Worm (Caenorhabditis elegans) whole organism, L1 larva: ENCODE measurements around the gene nlp-36.

Experiments
- C04F5.9 ChIP-seq: sonication (generic microtip); optimal IDR thresholded peaks from 2 replicates; lab custom pipeline; 2016; ENCODE audit warnings: missing genetic modification characterization, missing compliant biosample characterization
- alr-1 ChIP-seq: fragments of 200-800 bp; sonication (Bioruptor generic); optimal IDR thresholded peaks from 2 replicates; lab custom pipeline; 2018; ENCODE audit warnings: borderline replicate concordance, mild to moderate bottlenecking, missing genetic modification characterization, missing compliant biosample characterization
- aly-2 ChIP-seq: fragments of 150-350 bp; optimal IDR thresholded peaks from 2 replicates; lab custom pipeline; 2014; ENCODE audit warnings: missing biosample characterization, missing genetic modification characterization
- ama-1 ChIP-seq: fragments of 150-350 bp; optimal IDR thresholded peaks from 2 replicates; lab custom pipeline; 2014
- ceh-63 ChIP-seq: fragments of 200-800 bp; sonication (Bioruptor generic); optimal IDR thresholded peaks from 2 replicates; lab custom pipeline; 2018; ENCODE audit warnings: mild to moderate bottlenecking, missing genetic modification characterization, missing compliant biosample characterization
- ceh-8 ChIP-seq: fragments of 200-800 bp; sonication (Bioruptor generic); optimal IDR thresholded peaks from 2 replicates; lab custom pipeline; 2018; ENCODE audit warnings: mild to moderate bottlenecking, missing genetic modification characterization, moderate library complexity, missing compliant biosample characterization
- ceh-90 ChIP-seq: sonication (generic microtip); optimal IDR thresholded peaks from 2 replicates; lab custom pipeline; 2016; ENCODE audit warnings: missing genetic modification characterization, missing compliant biosample characterization
- efl-1 ChIP-seq, 4 experiments: fragments of 150-350 bp; optimal IDR thresholded peaks in 3 of 4; peaks in 1 of 4; 1 replicate in 1 of 4; 2 replicates in 3 of 4; lab custom pipeline; 2014; ENCODE audit warnings: missing biosample characterization in 2 of 4, missing genetic modification characterization in 2 of 4, missing genetic modification reagents in 2 of 4
- efl-3 ChIP-seq: fragments of 200-800 bp; sonication (Bioruptor generic); optimal IDR thresholded peaks from 2 replicates; lab custom pipeline; 2018; ENCODE audit warnings: mild to moderate bottlenecking, missing genetic modification characterization, missing compliant biosample characterization
- egl-27 ChIP-seq, 2 experiments: fragments of 150-350 bp in 1 of 2; sonication (generic microtip); optimal IDR thresholded peaks; 3 replicates each; lab custom pipeline; 2017 to 2018; ENCODE audit warnings: missing biosample characterization in 2 of 2, missing genetic modification characterization in 2 of 2, missing genetic modification reagents in 2 of 2
- elt-2 ChIP-seq: sonication (generic microtip); optimal IDR thresholded peaks from 2 replicates; lab custom pipeline; 2016; ENCODE audit warnings: missing genetic modification characterization, mild to moderate bottlenecking, inconsistent platforms, missing compliant biosample characterization, missing genetic modification reagents
- ets-5 ChIP-seq: fragments of 200-800 bp; sonication (Bioruptor generic); IDR thresholded peaks from 2 replicates; pipeline ENCODE4 v1.3.6; 2022; ENCODE audit warnings: missing genetic modification characterization, missing compliant biosample characterization
- fkh-10 ChIP-seq: sonication (generic microtip); optimal IDR thresholded peaks from 2 replicates; lab custom pipeline; 2017; ENCODE audit warnings: missing biosample characterization, missing genetic modification reagents, missing genetic modification characterization
- fkh-4 ChIP-seq: sonication (generic microtip); optimal IDR thresholded peaks from 2 replicates; lab custom pipeline; 2016; ENCODE audit warnings: missing compliant biosample characterization, missing genetic modification characterization, borderline replicate concordance
- fkh-8 ChIP-seq: sonication (generic microtip); optimal IDR thresholded peaks from 2 replicates; lab custom pipeline; 2016; ENCODE audit warnings: mild to moderate bottlenecking, missing genetic modification characterization, missing compliant biosample characterization
- grh-1 ChIP-seq: fragments of 200-800 bp; sonication (Bioruptor generic); IDR thresholded peaks from 2 replicates; pipeline ENCODE4 v1.3.6; 2022; ENCODE audit warnings: missing genetic modification reagents, missing genetic modification characterization, missing compliant biosample characterization
- hlh-17 ChIP-seq: fragments of 200-800 bp; sonication (Bioruptor generic); optimal IDR thresholded peaks from 2 replicates; lab custom pipeline; 2018; ENCODE audit warnings: missing genetic modification characterization, mild to moderate bottlenecking, missing compliant biosample characterization, moderate library complexity, borderline replicate concordance
- hpl-2 ChIP-seq: fragments of 150-350 bp; optimal IDR thresholded peaks from 2 replicates; lab custom pipeline; 2014; ENCODE audit warnings: missing biosample characterization, missing genetic modification reagents, missing genetic modification characterization
- lin-14 ChIP-seq: fragments of 200-800 bp; sonication (Bioruptor generic); optimal IDR thresholded peaks from 2 replicates; lab custom pipeline; 2018; ENCODE audit warnings: mild to moderate bottlenecking, missing genetic modification characterization, moderate library complexity, missing compliant biosample characterization
- lin-15B ChIP-seq: fragments of 150-350 bp; sonication (generic microtip); optimal IDR thresholded peaks from 3 replicates; lab custom pipeline; 2014; ENCODE audit warnings: missing biosample characterization, missing genetic modification characterization
- lin-35 ChIP-seq, 2 experiments: fragments of 150-350 bp; optimal IDR thresholded peaks; 2 replicates each; lab custom pipeline; 2014; ENCODE audit warnings: missing biosample characterization in 2 of 2, missing genetic modification characterization in 2 of 2, missing genetic modification reagents in 2 of 2
- lsy-2 ChIP-seq, 2 experiments: fragments of 150-350 bp; optimal IDR thresholded peaks; 2 replicates each; lab custom pipeline; 2014; ENCODE audit warnings: missing biosample characterization in 2 of 2, missing genetic modification characterization in 2 of 2
- mab-9 ChIP-seq: fragments of 200-800 bp; sonication (Bioruptor generic); IDR thresholded peaks from 2 replicates; pipeline ENCODE4 v1.3.6; 2022; ENCODE audit warnings: missing genetic modification reagents, missing genetic modification characterization, missing compliant biosample characterization
- mep-1 ChIP-seq: fragments of 150-350 bp; optimal IDR thresholded peaks from 2 replicates; lab custom pipeline; 2014; ENCODE audit warnings: missing biosample characterization, missing genetic modification characterization
- nhr-12 ChIP-seq: sonication (generic microtip); optimal IDR thresholded peaks from 2 replicates; lab custom pipeline; 2017; ENCODE audit warnings: missing biosample characterization, missing genetic modification characterization
- nhr-19 ChIP-seq: fragments of 200-800 bp; sonication (Bioruptor generic); conservative IDR thresholded peaks from 2 replicates; pipeline ENCODE4 v1.3.6; 2022; ENCODE audit warnings: missing genetic modification characterization, missing compliant biosample characterization
- nhr-20 ChIP-seq: sonication (generic microtip); optimal IDR thresholded peaks from 2 replicates; lab custom pipeline; 2016; ENCODE audit warnings: mild to moderate bottlenecking, missing genetic modification characterization, missing compliant biosample characterization
- nhr-28 ChIP-seq: fragments of 150-350 bp; optimal IDR thresholded peaks from 2 replicates; lab custom pipeline; 2014; ENCODE audit warnings: missing biosample characterization, missing genetic modification characterization
- nhr-47 ChIP-seq: sonication (generic microtip); optimal IDR thresholded peaks from 2 replicates; lab custom pipeline; 2016; ENCODE audit warnings: mild to moderate bottlenecking, missing genetic modification characterization, moderate library complexity, missing compliant biosample characterization
- nhr-71 ChIP-seq: sonication (generic microtip); optimal IDR thresholded peaks from 2 replicates; lab custom pipeline; 2016; ENCODE audit warnings: mild to moderate bottlenecking, missing genetic modification characterization, moderate library complexity, missing compliant biosample characterization
- nhr-76 ChIP-seq: sonication (generic microtip); optimal IDR thresholded peaks from 2 replicates; lab custom pipeline; 2017; ENCODE audit warnings: missing biosample characterization, missing genetic modification characterization
- nhr-77 ChIP-seq: fragments of 150-350 bp; optimal IDR thresholded peaks from 2 replicates; lab custom pipeline; 2014; ENCODE audit warnings: missing biosample characterization, missing genetic modification characterization
- nhr-84 ChIP-seq: sonication (generic microtip); optimal IDR thresholded peaks from 2 replicates; lab custom pipeline; 2017; ENCODE audit warnings: missing biosample characterization, missing genetic modification characterization
- nhr-90 ChIP-seq: sonication (generic microtip); optimal IDR thresholded peaks from 2 replicates; lab custom pipeline; 2016; ENCODE audit warnings: mild to moderate bottlenecking, missing genetic modification characterization, missing compliant biosample characterization; ENCODE audit not compliant: poor library complexity
- pag-3 ChIP-seq: sonication (generic microtip); optimal IDR thresholded peaks from 2 replicates; lab custom pipeline; 2017; ENCODE audit warnings: missing genetic modification characterization, mild to moderate bottlenecking, missing compliant biosample characterization, antibody characterized with exemption, borderline replicate concordance; ENCODE audit not compliant: insufficient read depth
- pqm-1 ChIP-seq: sonication (generic microtip); optimal IDR thresholded peaks from 3 replicates; lab custom pipeline; 2017; ENCODE audit warnings: missing biosample characterization, missing genetic modification characterization
- snu-23 ChIP-seq: sonication (generic microtip); optimal IDR thresholded peaks from 2 replicates; lab custom pipeline; 2016; ENCODE audit warnings: missing genetic modification characterization, missing compliant biosample characterization
- sox-4 ChIP-seq: sonication (generic microtip); optimal IDR thresholded peaks from 2 replicates; lab custom pipeline; 2016; ENCODE audit warnings: missing genetic modification characterization, missing compliant biosample characterization
- sup-37 ChIP-seq: fragments of 200-800 bp; sonication (Bioruptor generic); optimal IDR thresholded peaks from 2 replicates; lab custom pipeline; 2018; ENCODE audit warnings: mild to moderate bottlenecking, missing genetic modification characterization, missing compliant biosample characterization
- unc-86 ChIP-seq: sonication (generic microtip); optimal IDR thresholded peaks from 2 replicates; lab custom pipeline; 2016; ENCODE audit warnings: missing genetic modification characterization, missing compliant biosample characterization
- unc-98 ChIP-seq: fragments of 200-800 bp; sonication (Bioruptor generic); IDR thresholded peaks from 2 replicates; pipeline ENCODE4 v1.3.6; 2022; ENCODE audit warnings: missing genetic modification characterization, missing compliant biosample characterization
- ztf-11 ChIP-seq, 2 experiments: sonication (generic microtip); optimal IDR thresholded peaks; 2 replicates each; lab custom pipeline; 2016 to 2017; ENCODE audit warnings: missing genetic modification characterization in 2 of 2, missing biosample characterization in 1 of 2, missing compliant biosample characterization in 1 of 2

Gene nlp-36

DNA sequence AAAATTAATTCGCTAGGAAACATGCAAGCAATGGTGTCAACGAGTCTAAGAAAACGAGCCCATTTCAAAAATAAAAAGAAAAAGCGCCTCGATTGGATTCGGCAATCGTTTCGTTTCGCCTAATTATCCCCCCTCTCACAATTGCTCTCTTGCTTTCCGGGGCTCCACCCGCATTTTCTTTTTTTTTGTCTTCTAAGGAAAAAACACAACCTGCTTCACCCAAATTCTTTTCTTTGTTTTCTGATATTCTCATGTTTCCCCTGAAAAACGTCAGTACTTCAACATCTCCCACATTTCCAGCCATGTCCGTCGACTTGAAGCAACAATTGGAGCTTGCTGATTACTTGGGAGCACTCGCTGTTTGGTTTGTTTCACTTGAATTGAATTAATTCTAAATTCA lies at the start of gene nlp-36:
nlp-36 (plus strand) TSS at position 301 of the 400 bp plus-strand sequence.
- TF ChIP-seq lin-35 (GFP tag; optimal IDR thresholded peaks at IDR 0.05; lab: Kevin White, UChicago) (no peak), ceh-63 (GFP tag; lab: Kevin White, UChicago) (no peak), unc-86 (tag; lab: Kevin White, UChicago) (no peak), unc-98 (GFP tag; lab: Robert Waterston, UW) (no peak), lin-14 (no peak), hlh-17 (GFP tag; lab: Kevin White, UChicago) (no peak), snu-23 (GFP tag; lab: Kevin White, UChicago) (no peak), nhr-20 (tag; lab: Kevin White, UChicago) (no peak), fkh-10 (no peak), nhr-77 (no peak), efl-1 (optimal IDR thresholded peaks at IDR 0.05; lab: Kevin White, UChicago) (no peak), efl-1 (GFP tag; optimal IDR thresholded peaks at IDR 0.05 in 1 of 2; lab: Kevin White, UChicago) (no peak), grh-1 (no peak), ama-1 (lab: Kevin White, UChicago) (no peak)
- TF ChIP-seq, all 84 proteins: peak for 0

ce11 chrIII:9439399-9439798 lies 49.1 kb upstream of the nlp-36 start, which contains the start of gene F54C8.1:
Gene F54C8.1 (plus strand): TSS chrIII:9439699.
- no peak for TF ChIP-seq nhr-47
- TF ChIP-seq ceh-90 (tag; lab: Kevin White, UChicago), result no peak
- no peak for TF ChIP-seq nhr-20 (tag; lab: Kevin White, UChicago)
- no peak for TF ChIP-seq C04F5.9 (tag; lab: Kevin White, UChicago)
- no peak for TF ChIP-seq nhr-12 (tag; lab: Kevin White, UChicago)
- TF ChIP-seq aly-2 (tag; lab: Kevin White, UChicago), result no peak
- TF ChIP-seq efl-3, result no peak
- TF ChIP-seq mab-9 (GFP tag; lab: Robert Waterston, UW), result no peak
- no peak for TF ChIP-seq sox-4 (tag; lab: Kevin White, UChicago)
- no peak for TF ChIP-seq alr-1
- TF ChIP-seq sup-37 (GFP tag; lab: Kevin White, UChicago), result no peak
- TF ChIP-seq nhr-76 (tag; lab: Kevin White, UChicago), result no peak
- TF ChIP-seq ztf-11 (tag; optimal IDR thresholded peaks at IDR 0.05; lab: Kevin White, UChicago), result no peak
- no peak for TF ChIP-seq nhr-71 (tag; lab: Kevin White, UChicago)

ce11 chrIII:9441133-9441532 lies 47.4 kb upstream of the nlp-36 start, which contains the start of gene emb-30:
Gene emb-30 (minus strand): TSS chrIII:9441460.
- TF ChIP-seq unc-86 (tag; lab: Kevin White, UChicago) (no peak), nhr-90 (tag; lab: Kevin White, UChicago) (peak; percentile 7), ets-5 (no peak), ama-1 (lab: Kevin White, UChicago) (peak; percentile 52)
- TF ChIP-seq, all 84 proteins: peak for 2

DNA sequence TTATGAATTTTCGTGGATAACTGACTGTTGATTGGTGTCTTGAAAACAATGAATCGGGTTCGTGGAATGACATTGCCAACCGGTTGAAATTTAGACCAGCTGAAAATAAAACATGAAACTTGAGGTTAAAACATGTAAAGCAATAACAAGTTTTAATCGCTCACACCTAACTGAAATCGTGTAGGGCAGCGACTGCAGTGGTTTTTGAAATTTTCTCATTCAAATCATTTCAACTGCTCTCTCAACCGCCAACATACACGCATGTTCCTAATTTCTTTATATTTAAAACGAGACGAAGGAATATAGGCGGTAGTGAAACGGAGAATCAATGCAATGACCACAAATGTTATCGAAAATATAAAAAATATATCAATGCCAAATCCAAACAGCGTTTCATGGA lies 45.7 kb upstream of the nlp-36 start:
- no peak for TF ChIP-seq nhr-19
- TF ChIP-seq ama-1 (lab: Kevin White, UChicago), result peak; percentile 36

ce11 chrIII:9443417-9444027 lies 45.0 kb upstream of the nlp-36 start, which contains the start of gene pir-2:
Gene pir-2 (minus strand): TSS chrIII:9443634.
- TF ChIP-seq egl-27 (tag; optimal IDR thresholded peaks at IDR 0.05; lab: Kevin White, UChicago) (no peak), efl-1 (optimal IDR thresholded peaks at IDR 0.05; lab: Kevin White, UChicago) (peak; percentile 94 to 96), efl-1 (GFP tag; optimal IDR thresholded peaks at IDR 0.05 in 1 of 2; lab: Kevin White, UChicago) (peak; percentile 94 to 99), lsy-2 (tag; optimal IDR thresholded peaks at IDR 0.05; lab: Kevin White, UChicago) (peak; percentile 92 to 96), fkh-4 (tag; lab: Kevin White, UChicago) (no peak), fkh-8 (peak; percentile 80), hpl-2 (GFP tag; lab: Kevin White, UChicago) (no peak), elt-2 (peak; percentile 11), ceh-8 (GFP tag; lab: Kevin White, UChicago) (peak; percentile 19), nhr-84 (tag; lab: Kevin White, UChicago) (no peak), nhr-12 (tag; lab: Kevin White, UChicago) (no peak), lin-15B (tag; lab: Kevin White, UChicago) (peak; percentile 76), nhr-28 (no peak), nhr-47 (peak; percentile 88), nhr-20 (tag; lab: Kevin White, UChicago) (peak; percentile 82), efl-3 (no peak), hlh-17 (GFP tag; lab: Kevin White, UChicago) (no peak), mab-9 (GFP tag; lab: Robert Waterston, UW) (0 out of 2 replicates have a peak, but pooled peaks have one; percentile 56), pqm-1 (no peak), pag-3 (tag; lab: Kevin White, UChicago) (no peak), mep-1 (peak; percentile 89)
